Worm (Caenorhabditis elegans) whole organism, late embryonic: ENCODE measurements around the gene nsph-4.3.

ENCODE experiments used
- C08G9.2 ChIP-seq: sonication (generic microtip); optimal IDR thresholded peaks from 2 replicates; lab custom pipeline; 2016; ENCODE audit warnings: mild to moderate bottlenecking, missing genetic modification characterization, moderate library complexity, missing compliant biosample characterization
- C38D4.7 ChIP-seq: fragments of 200-800 bp; sonication (Bioruptor generic); optimal IDR thresholded peaks from 2 replicates; lab custom pipeline; 2018; ENCODE audit warnings: mild to moderate bottlenecking, missing genetic modification characterization, moderate library complexity, missing compliant biosample characterization
- F13H6.1 ChIP-seq: sonication (generic microtip); optimal IDR thresholded peaks from 2 replicates; lab custom pipeline; 2016; ENCODE audit warnings: missing genetic modification characterization, missing compliant biosample characterization
- K02D7.2 ChIP-seq: sonication (generic microtip); optimal IDR thresholded peaks from 2 replicates; lab custom pipeline; 2017; ENCODE audit warnings: mild to moderate bottlenecking, missing genetic modification characterization, missing compliant biosample characterization
- ahr-1 ChIP-seq: sonication (generic microtip); optimal IDR thresholded peaks from 2 replicates; lab custom pipeline; 2016; ENCODE audit warnings: missing genetic modification characterization, missing compliant biosample characterization
- ama-1 ChIP-seq: fragments of 150-350 bp; optimal IDR thresholded peaks from 2 replicates; lab custom pipeline; 2014
- ceh-18 ChIP-seq: sonication (generic microtip); optimal IDR thresholded peaks from 2 replicates; lab custom pipeline; 2016; ENCODE audit warnings: missing genetic modification characterization, missing compliant biosample characterization
- ceh-22 ChIP-seq: sonication (generic microtip); optimal IDR thresholded peaks from 2 replicates; lab custom pipeline; 2017; ENCODE audit warnings: missing biosample characterization, missing genetic modification characterization
- ceh-30 ChIP-seq: fragments of 150-350 bp; optimal IDR thresholded peaks from 2 replicates; lab custom pipeline; 2014; ENCODE audit warnings: missing biosample characterization, missing genetic modification characterization
- ceh-34 ChIP-seq: sonication (generic microtip); optimal IDR thresholded peaks from 2 replicates; lab custom pipeline; 2016; ENCODE audit warnings: mild to moderate bottlenecking, missing genetic modification characterization, missing compliant biosample characterization
- ceh-45 ChIP-seq: fragments of 200-800 bp; sonication (Bioruptor generic); IDR thresholded peaks from 2 replicates; pipeline ENCODE4 v1.3.6; 2022; ENCODE audit warnings: missing genetic modification reagents, missing genetic modification characterization, missing compliant biosample characterization
- ceh-6 ChIP-seq: fragments of 200-800 bp; sonication (Bioruptor generic); optimal IDR thresholded peaks from 2 replicates; lab custom pipeline; 2018; ENCODE audit warnings: mild to moderate bottlenecking, missing genetic modification characterization, missing compliant biosample characterization
- che-1 ChIP-seq: sonication (generic microtip); optimal IDR thresholded peaks from 2 replicates; lab custom pipeline; 2016; ENCODE audit warnings: mild to moderate bottlenecking, missing genetic modification characterization, missing compliant biosample characterization
- dmd-4 ChIP-seq: sonication (generic microtip); optimal IDR thresholded peaks from 2 replicates; lab custom pipeline; 2016; ENCODE audit warnings: borderline replicate concordance, missing genetic modification characterization, missing compliant biosample characterization
- eyg-1 ChIP-seq: sonication (generic microtip); optimal IDR thresholded peaks from 2 replicates; lab custom pipeline; 2016; ENCODE audit warnings: missing genotype, missing genetic modification characterization, missing compliant biosample characterization
- fkh-10 ChIP-seq: fragments of 150-350 bp; optimal IDR thresholded peaks from 2 replicates; lab custom pipeline; 2014; ENCODE audit warnings: missing biosample characterization, missing genetic modification reagents, missing genetic modification characterization
- hlh-15 ChIP-seq: sonication (generic microtip); optimal IDR thresholded peaks from 2 replicates; lab custom pipeline; 2016; ENCODE audit warnings: missing genetic modification characterization, missing compliant biosample characterization
- lim-6 ChIP-seq: sonication (generic microtip); optimal IDR thresholded peaks from 2 replicates; lab custom pipeline; 2016; ENCODE audit warnings: missing genetic modification characterization, missing compliant biosample characterization
- nhr-11 ChIP-seq: fragments of 150-350 bp; optimal IDR thresholded peaks from 2 replicates; lab custom pipeline; 2014; ENCODE audit warnings: missing biosample characterization, missing genetic modification characterization
- npax-4 ChIP-seq: sonication (generic microtip); optimal IDR thresholded peaks from 2 replicates; lab custom pipeline; 2016; ENCODE audit warnings: missing genetic modification characterization, missing compliant biosample characterization
- odd-2 ChIP-seq: sonication (generic microtip); optimal IDR thresholded peaks from 2 replicates; lab custom pipeline; 2017; ENCODE audit warnings: antibody characterized with exemption, mild to moderate bottlenecking, missing genetic modification characterization, missing compliant biosample characterization
- pat-9 ChIP-seq: fragments of 200-800 bp; sonication (Bioruptor generic); optimal IDR thresholded peaks from 2 replicates; lab custom pipeline; 2018; ENCODE audit warnings: mild to moderate bottlenecking, missing genetic modification characterization, moderate library complexity, missing compliant biosample characterization
- pax-1 ChIP-seq: fragments of 150-350 bp; optimal IDR thresholded peaks from 2 replicates; lab custom pipeline; 2014; ENCODE audit warnings: missing biosample characterization, missing genetic modification characterization
- pha-4 ChIP-seq: fragments of 150-350 bp; optimal IDR thresholded peaks from 2 replicates; lab custom pipeline; 2018; ENCODE audit warnings: missing biosample characterization, missing genetic modification reagents, missing genetic modification characterization
- ref-2 ChIP-seq: sonication (generic microtip); optimal IDR thresholded peaks from 2 replicates; lab custom pipeline; 2016; ENCODE audit warnings: missing genetic modification characterization, missing compliant biosample characterization
- rnt-1 ChIP-seq: sonication (generic microtip); optimal IDR thresholded peaks from 2 replicates; lab custom pipeline; 2016; ENCODE audit warnings: missing genetic modification characterization, missing compliant biosample characterization
- sdc-2 ChIP-seq: sonication (generic microtip); optimal IDR thresholded peaks from 2 replicates; lab custom pipeline; 2016; ENCODE audit warnings: missing genotype, missing genetic modification characterization, missing compliant biosample characterization
- syd-9 ChIP-seq: sonication (generic microtip); optimal IDR thresholded peaks from 2 replicates; lab custom pipeline; 2016; ENCODE audit warnings: mild to moderate bottlenecking, missing genetic modification characterization, moderate library complexity, missing compliant biosample characterization
- unc-3 ChIP-seq, 2 experiments: fragments of 200-800 bp in 1 of 2; sonication (Bioruptor generic) in 1 of 2; sonication (generic microtip) in 1 of 2; conservative IDR thresholded peaks in 1 of 2; optimal IDR thresholded peaks in 1 of 2; 2 replicates each; pipeline versions ENCODE4 v1.3.6 to Lab custom; 2016 to 2022; ENCODE audit warnings: missing compliant biosample characterization in 2 of 2, missing genetic modification characterization in 2 of 2, missing genetic modification reagents in 1 of 2
- unc-42 ChIP-seq: sonication (generic microtip); optimal IDR thresholded peaks from 2 replicates; lab custom pipeline; 2016; ENCODE audit warnings: missing genotype, missing genetic modification characterization, missing compliant biosample characterization
- unc-86 ChIP-seq: sonication (generic microtip); optimal IDR thresholded peaks from 2 replicates; lab custom pipeline; 2016; ENCODE audit warnings: missing genetic modification characterization, missing compliant biosample characterization
- ztf-16 ChIP-seq: sonication (generic microtip); optimal IDR thresholded peaks from 2 replicates; lab custom pipeline; 2017; ENCODE audit warnings: missing genetic modification characterization, missing compliant biosample characterization

The nsph-4.3 gene

DNA sequence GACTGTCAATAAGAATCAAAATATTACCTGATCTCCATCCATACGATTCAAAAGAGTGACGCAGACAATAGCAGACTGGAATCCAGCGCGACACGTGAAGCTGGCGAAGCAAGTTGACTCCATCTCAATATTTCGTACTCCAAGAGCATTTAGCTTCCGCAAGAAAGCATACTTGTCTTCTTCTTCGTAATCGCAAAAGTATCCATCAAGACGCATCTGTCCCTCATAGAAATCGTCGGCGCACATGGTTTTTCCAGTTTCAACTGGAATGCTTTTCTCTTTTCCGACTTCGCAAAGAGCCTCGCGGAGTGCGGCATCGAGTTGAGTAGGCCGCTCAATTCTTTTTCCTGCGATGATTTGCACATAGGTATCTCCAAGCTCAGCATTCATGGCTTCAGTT, 32.3 kb upstream of the nsph-4.3 start:
- TF ChIP-seq C38D4.7 (no peak), syd-9 (tag; lab: Kevin White, UChicago) (no peak), ama-1 (lab: Kevin White, UChicago) (no peak), C08G9.2 (no peak), lim-6 (tag; lab: Kevin White, UChicago) (no peak), unc-3 (GFP tag; conservative IDR thresholded peaks at IDR 0.05; lab: Robert Waterston, UW) (no peak), unc-3 (tag; optimal IDR thresholded peaks at IDR 0.05; lab: Kevin White, UChicago) (no peak), hlh-15 (tag; lab: Kevin White, UChicago) (no peak), fkh-10 (GFP tag; lab: Kevin White, UChicago) (no peak), ceh-6 (GFP tag; lab: Kevin White, UChicago) (no peak), K02D7.2 (tag; lab: Kevin White, UChicago) (no peak), nhr-11 (no peak), ceh-18 (tag; lab: Kevin White, UChicago) (no peak), unc-86 (no peak)

DNA sequence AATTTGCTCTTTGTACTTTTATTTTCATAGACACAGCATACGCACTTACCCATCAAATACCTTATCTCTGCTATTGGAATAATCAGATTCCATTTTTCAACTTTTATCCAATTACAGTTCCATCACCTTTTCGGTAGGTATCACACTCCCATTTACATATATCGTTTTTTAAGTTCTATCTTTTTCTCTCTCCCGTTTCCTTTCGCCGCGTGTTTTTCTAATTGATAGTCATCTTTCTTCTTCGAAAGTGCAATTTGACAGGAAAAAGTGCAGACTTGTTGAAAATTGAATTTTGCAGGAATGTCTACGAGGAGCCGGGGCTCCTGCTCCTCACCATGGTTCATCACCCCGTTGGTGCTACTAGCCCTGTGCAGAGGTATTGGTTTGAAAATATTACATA, 16.0 kb upstream of the nsph-4.3 start, which contains the start of gene fbn-1:
Gene fbn-1 (plus strand): TSS at position 301 of the 400 bp plus-strand sequence.
- no peak for TF ChIP-seq pha-4 (tag; lab: Kevin White, UChicago)
- no peak for TF ChIP-seq rnt-1
- no peak for TF ChIP-seq sdc-2 (tag; lab: Kevin White, UChicago)
- no peak for TF ChIP-seq ceh-34 (tag; lab: Kevin White, UChicago)
- no peak for TF ChIP-seq npax-4 (tag; lab: Kevin White, UChicago)
- no peak for TF ChIP-seq ceh-45 (GFP tag; lab: Robert Waterston, UW)
- TF ChIP-seq pat-9 (tag; lab: Kevin White, UChicago), result no peak
- no peak for TF ChIP-seq ahr-1 (tag; lab: Kevin White, UChicago)

DNA sequence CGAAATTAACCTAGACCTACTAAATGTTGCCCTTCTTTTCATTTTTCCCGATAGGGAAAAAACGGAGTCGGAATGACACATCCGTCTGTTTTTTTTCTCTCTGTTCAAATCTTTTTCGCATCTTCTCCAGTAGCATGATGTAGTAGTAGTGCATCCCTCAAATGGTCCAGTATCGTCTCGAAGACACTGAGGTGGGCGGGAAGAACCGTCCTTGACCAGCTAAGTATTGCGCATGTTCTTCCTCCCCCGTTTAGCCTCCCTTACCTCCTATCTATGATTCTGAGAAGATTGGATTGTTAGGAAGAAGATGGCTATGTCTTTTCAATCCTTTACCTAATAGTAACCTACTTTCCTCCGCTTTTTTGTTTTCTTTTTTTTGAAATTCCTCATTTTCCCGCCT, 13.9 kb upstream of the nsph-4.3 start:
- TF ChIP-seq eyg-1 (tag; lab: Kevin White, UChicago) (no peak), F13H6.1 (no peak), lim-6 (tag; lab: Kevin White, UChicago) (no peak)

DNA sequence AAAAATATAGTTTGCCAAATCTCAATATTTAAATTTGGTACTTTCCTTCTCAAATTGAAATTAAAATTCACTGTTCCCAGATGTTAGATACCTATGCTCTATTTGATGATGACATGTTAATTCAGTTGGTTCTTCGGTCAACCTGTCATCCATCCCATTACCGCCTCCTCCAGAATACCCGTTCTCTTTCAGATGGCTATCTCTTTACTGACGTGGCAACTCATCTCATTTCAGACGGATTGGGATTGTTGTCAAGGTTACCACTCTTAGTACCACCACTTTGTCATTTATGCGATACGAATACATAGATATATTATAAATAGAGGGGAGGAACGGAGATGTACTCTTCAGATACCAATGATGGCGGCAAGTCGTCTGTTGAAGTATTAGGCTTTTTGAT, 12.3 kb upstream of the nsph-4.3 start:
- TF ChIP-seq nhr-11 (no peak), ceh-30 (no peak)

DNA sequence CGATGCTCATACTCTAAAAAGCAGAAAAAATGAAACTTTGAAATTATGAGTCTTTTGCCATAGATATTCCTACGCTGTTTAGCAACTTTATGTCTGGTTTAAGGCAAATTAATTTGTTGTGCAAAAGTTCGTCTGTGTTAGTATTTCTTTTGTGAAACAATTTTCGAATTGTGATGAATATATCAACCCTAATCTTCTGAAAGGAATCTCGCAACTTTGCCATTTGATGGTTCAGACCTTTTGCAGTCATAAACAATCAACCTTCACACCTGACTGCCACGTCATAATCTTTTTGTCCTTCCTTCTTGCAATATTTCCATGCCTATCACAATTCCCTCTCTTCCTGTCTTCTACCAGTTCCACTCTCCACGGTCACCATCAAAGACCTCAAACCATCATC, 10.8 kb upstream of the nsph-4.3 start:
- TF ChIP-seq ceh-22 (tag; lab: Kevin White, UChicago) (no peak), ceh-34 (tag; lab: Kevin White, UChicago) (no peak), dmd-4 (tag; lab: Kevin White, UChicago) (no peak), unc-42 (tag; lab: Kevin White, UChicago) (no peak), sdc-2 (tag; lab: Kevin White, UChicago) (no peak), pax-1 (tag; lab: Kevin White, UChicago) (no peak), odd-2 (tag; lab: Kevin White, UChicago) (no peak), ceh-30 (no peak), hlh-15 (tag; lab: Kevin White, UChicago) (no peak), ztf-16 (tag; lab: Kevin White, UChicago) (no peak), ceh-6 (GFP tag; lab: Kevin White, UChicago) (no peak), che-1 (no peak), rnt-1 (no peak), ref-2 (tag; lab: Kevin White, UChicago) (no peak), pha-4 (tag; lab: Kevin White, UChicago) (no peak), nhr-11 (no peak)

DNA sequence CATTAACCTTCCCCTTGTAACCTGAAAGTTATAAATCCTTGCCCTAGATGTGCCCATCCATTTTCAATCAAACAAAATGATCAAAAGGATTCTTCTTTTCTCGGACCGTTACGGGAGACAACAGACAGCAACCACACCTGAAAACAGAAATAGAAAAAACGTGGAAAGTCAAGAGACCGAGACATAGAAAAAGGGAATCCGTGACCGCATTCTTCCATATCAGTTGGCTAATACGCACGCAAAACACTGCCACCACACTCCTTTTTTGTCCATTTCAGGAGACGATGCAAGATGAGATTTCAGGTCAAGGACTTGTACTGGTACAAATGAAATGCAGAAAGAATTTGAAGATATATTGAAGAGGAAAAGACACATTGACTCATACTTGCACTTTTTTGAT, 9.2 kb upstream of the nsph-4.3 start:
- no peak for TF ChIP-seq ceh-30
